Worm (Caenorhabditis elegans): ENCODE results near the gene gst-36.
A peak's percentile ranks its signal among the peaks of the same experiment; 100 is the strongest.

DNA sequence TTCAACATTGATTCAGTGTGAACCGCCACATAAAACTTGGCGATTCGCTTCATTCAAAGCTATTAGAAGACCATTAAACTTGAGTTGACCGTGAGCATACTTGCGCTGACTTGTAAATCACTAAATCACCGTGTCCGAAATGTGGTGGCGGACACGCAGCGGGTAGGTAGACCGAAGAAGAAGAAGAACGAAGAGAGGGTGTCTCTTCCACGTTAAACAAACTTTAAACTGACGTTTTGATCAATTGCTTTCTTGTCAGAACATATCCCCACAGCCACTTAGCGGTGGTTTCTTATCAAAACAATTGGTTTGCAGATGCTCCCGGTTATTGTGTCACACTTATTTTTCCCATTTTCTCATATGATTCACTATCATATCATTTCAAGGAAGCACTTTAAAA is 19.2 kb downstream of the gst-36 start:
- TF ChIP-seq nhr-12 (tag; optimal IDR thresholded peaks at IDR 0.05) (no peak), elt-2 (tag; optimal IDR thresholded peaks at IDR 0.05) (no peak), jun-1 (tag; optimal IDR thresholded peaks at IDR 0.05) (no peak), skn-1 (tag; optimal IDR thresholded peaks at IDR 0.05) (no peak), ama-1 (optimal IDR thresholded peaks at IDR 0.05) (no peak), mdl-1 (tag; optimal IDR thresholded peaks at IDR 0.05) (no peak), ceh-90 (tag; optimal IDR thresholded peaks at IDR 0.05) (no peak), xbp-1 (tag; optimal IDR thresholded peaks at IDR 0.05) (no peak), rnt-1 (tag; optimal IDR thresholded peaks at IDR 0.05) (peak; percentile 46), nhr-237 (tag; optimal IDR thresholded peaks at IDR 0.05) (no peak)

Measured in whole organism, L1 larva.